Worm (Caenorhabditis elegans) whole organism, midembryonic: ENCODE results near the gene immt-1.
A peak's percentile ranks its signal among the peaks of the same experiment; 100 is the strongest.

ENCODE experiments used
- T22C8.4 ChIP-seq: fragments of 200-800 bp; sonication (Bioruptor generic); IDR thresholded peaks from 2 replicates; pipeline ENCODE4 v1.3.6; 2022; ENCODE audit warnings: missing genetic modification characterization, missing compliant biosample characterization
- cog-1 ChIP-seq: sonication (generic microtip); optimal IDR thresholded peaks from 2 replicates; lab custom pipeline; 2016; ENCODE audit warnings: missing genetic modification characterization, missing compliant biosample characterization
- flt-1 ChIP-seq: fragments of 200-800 bp; sonication (Bioruptor generic); IDR thresholded peaks from 2 replicates; pipeline ENCODE4 v1.3.6; 2022; ENCODE audit warnings: missing genetic modification characterization, missing compliant biosample characterization
- klf-2 ChIP-seq: fragments of 200-800 bp; sonication (Bioruptor generic); conservative IDR thresholded peaks from 2 replicates; pipeline ENCODE4 v1.3.6; 2022; ENCODE audit warnings: missing genetic modification reagents, missing genetic modification characterization, missing compliant biosample characterization
- med-1 ChIP-seq: sonication (generic microtip); optimal IDR thresholded peaks from 2 replicates; lab custom pipeline; 2017; ENCODE audit warnings: missing genetic modification characterization, mild to moderate bottlenecking, missing compliant biosample characterization, antibody characterized with exemption, missing genetic modification reagents; ENCODE audit not compliant: insufficient read depth
- ref-1 ChIP-seq: fragments of 200-800 bp; sonication (Bioruptor generic); conservative IDR thresholded peaks from 2 replicates; pipeline ENCODE4 v1.3.6; 2022; ENCODE audit warnings: missing genetic modification reagents, missing genetic modification characterization, missing compliant biosample characterization
- tab-1 ChIP-seq: fragments of 200-800 bp; sonication (Bioruptor generic); IDR thresholded peaks from 2 replicates; pipeline ENCODE4 v1.3.6; 2022; ENCODE audit warnings: missing genetic modification characterization, missing compliant biosample characterization
- ztf-23 ChIP-seq: fragments of 200-800 bp; sonication (Bioruptor generic); IDR thresholded peaks from 2 replicates; pipeline ENCODE4 v1.3.6; 2022; ENCODE audit warnings: missing genetic modification reagents, missing genetic modification characterization, missing compliant biosample characterization
- ztf-29 ChIP-seq: fragments of 200-800 bp; sonication (Bioruptor generic); IDR thresholded peaks from 2 replicates; pipeline ENCODE4 v1.3.6; 2022; ENCODE audit warnings: missing genetic modification reagents, missing genetic modification characterization, missing compliant biosample characterization

Gene immt-1

DNA sequence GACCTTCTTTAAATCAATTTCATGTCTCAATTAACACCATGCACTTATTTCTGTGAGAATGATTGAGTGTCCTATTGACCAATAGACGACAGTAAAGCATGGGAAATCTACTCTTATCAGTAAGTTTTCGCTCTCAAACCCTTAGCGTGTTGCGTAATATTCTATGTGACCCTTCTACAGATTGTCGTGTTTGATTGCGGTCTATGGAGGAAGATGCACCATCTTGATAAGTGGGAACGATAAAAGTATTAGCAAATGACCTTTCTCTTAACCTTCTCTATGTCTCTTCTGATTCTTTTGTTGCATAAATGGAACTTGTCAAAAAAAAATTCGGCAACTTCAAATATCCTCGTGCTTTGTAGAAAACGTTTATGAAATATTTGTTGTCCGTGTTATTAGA, 16.9 kb upstream of the immt-1 start:
- TF ChIP-seq cog-1 (no peak), ref-1 (GFP tag; lab: Robert Waterston, UW) (no peak), klf-2 (no peak), tab-1 (no peak), ztf-23 (GFP tag; lab: Robert Waterston, UW) (no peak), ztf-29 (GFP tag; lab: Robert Waterston, UW) (no peak)

DNA sequence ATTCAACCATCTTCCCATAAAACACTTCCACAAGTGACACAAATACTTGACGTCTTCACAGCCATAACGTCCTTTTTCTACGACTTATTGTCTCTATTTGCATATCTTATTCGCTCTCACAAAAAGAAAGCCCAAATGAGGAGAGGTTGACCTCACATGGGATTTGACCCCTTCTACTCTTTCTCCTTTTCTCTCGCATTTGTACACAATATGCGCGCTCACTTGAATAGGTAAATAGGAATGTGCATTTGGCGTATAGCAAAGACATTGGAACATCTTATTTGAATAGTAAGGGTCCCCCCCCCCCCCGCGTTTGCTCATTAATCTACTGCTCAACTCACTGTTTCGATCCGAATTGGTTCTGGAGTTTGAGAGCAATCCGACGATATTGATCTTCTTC, 13.7 kb upstream of the immt-1 start:
- peak; percentile 69; the same call in 1 of the 2 replicates for TF ChIP-seq ztf-29 (GFP tag; lab: Robert Waterston, UW)
- TF ChIP-seq flt-1 (GFP tag; lab: Robert Waterston, UW): no peak

DNA sequence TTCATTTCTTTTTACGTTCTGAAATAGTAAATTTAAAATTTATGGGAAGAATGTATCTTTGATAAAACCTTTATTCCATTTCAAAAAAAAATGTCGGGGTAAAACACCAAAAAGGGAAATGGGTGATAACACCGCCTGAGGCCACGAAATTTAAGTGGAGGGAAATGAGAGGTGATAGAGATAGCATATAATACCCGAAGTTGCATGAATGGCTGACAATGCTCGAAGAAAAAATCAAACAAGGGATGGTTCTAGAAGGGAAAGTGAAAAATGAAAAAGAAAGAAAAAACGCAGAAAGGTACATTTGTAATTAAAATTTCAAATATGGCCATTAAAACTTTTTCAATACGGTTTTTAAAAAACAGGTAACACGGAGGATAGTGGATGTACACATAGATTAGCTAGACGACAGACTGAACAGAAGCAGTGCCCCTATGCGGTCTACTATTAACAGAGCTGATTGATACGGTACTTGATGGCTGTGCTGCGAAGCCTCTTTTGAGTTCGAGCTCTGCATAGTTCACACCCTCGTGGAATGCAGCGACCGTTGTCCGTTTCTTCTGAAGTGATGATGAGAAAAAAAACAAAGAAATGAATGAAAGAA, 11.3 kb upstream of the immt-1 start:
- TF ChIP-seq tab-1: no peak

DNA sequence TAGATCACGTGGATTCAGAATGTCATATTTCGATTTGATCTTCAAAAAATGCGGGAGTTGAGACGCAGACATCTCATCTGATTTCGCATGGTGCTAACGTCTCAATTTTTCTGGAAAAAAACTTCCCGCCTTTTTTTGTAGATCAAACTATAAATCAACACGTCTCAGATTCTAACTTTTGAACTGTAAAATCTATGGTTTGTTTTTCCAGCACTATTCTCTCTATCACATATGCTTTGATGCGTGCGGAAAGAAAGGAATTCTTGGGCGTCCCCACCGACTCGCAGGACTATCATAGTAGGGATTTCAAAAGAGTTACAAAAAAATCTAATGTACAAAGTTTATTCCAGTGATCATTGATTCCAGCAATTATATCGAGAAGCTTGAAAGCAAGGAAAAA, 10.7 kb upstream of the immt-1 start:
- TF ChIP-seq T22C8.4 (GFP tag; lab: Robert Waterston, UW) (no peak), flt-1 (GFP tag; lab: Robert Waterston, UW) (peak; percentile 53; the same call in 1 of the 2 replicates), ztf-29 (GFP tag; lab: Robert Waterston, UW) (no peak), med-1 (GFP tag; lab: Kevin White, UChicago) (no peak)

DNA sequence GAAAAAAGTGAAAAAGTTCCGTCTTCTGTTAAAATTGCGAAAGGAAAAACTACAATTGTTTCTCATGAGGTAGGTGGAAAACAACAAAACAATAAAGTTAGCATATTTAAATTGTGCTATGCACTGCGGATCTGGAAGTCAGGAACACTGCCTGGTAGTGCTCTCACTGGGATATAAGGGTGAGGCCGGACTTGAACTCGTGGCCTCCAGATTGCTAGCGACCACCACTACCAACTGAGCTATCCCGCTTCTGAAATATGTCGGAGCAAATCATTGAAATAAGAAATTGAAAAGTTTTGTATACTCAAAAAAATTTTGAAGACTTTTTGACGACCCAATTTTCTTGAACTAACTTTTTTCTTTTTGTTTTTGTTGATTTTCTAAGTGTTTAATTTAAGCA, 9.6 kb upstream of the immt-1 start:
- no peak for TF ChIP-seq med-1 (GFP tag; lab: Kevin White, UChicago)
- no peak for TF ChIP-seq cog-1
- no peak for TF ChIP-seq tab-1

DNA sequence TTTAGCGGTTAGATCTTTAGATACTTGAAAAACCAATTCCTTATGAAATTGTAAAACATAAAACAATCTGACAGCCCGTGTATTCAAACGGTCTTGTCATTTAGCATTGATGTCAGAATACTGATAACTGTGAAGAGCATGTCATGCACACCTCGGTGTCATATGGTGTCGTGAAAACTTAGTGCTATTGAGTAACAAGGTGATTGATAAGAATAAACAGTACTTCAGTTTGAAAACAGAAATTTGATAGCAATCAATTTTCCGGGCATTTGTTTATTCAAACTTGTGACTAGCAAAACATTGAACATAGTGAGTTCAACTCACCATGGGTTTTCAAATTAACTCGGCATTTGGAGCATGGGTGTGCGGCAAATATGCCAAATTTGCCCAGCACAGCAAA, 8.3 kb upstream of the immt-1 start:
- TF ChIP-seq ref-1 (GFP tag; lab: Robert Waterston, UW) (no peak), T22C8.4 (GFP tag; lab: Robert Waterston, UW) (no peak), flt-1 (GFP tag; lab: Robert Waterston, UW) (no peak), med-1 (GFP tag; lab: Kevin White, UChicago) (no peak), ztf-23 (GFP tag; lab: Robert Waterston, UW) (no peak), ztf-29 (GFP tag; lab: Robert Waterston, UW) (no peak), cog-1 (no peak), tab-1 (no peak), klf-2 (no peak)

DNA sequence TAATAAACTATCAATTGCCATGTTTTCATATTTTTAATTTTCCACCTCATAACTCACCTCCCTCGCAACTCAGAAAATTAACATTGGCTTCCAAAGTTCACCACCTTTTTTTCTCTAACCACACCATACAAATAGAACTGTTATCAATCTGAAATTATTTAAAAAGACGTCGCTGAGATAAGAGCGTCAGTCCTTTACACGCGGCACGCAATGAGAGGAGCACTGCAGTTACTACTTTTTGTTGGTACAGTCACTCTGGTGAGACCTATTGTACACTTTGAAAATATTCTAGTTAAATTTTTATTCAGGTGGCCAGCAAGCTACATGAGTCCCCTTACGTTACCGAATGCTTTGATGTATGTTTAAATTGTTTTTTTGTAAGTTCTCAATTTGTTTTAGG, 7.7 kb upstream of the immt-1 start, which contains the start of gene T02C5.1:
TSS of gene T02C5.1 (plus strand) at position 199 of the 400 bp plus-strand sequence.
- TF ChIP-seq T22C8.4 (GFP tag; lab: Robert Waterston, UW) (no peak), ref-1 (GFP tag; lab: Robert Waterston, UW) (no peak), med-1 (GFP tag; lab: Kevin White, UChicago) (no peak), tab-1 (no peak), flt-1 (GFP tag; lab: Robert Waterston, UW) (no peak), cog-1 (no peak), klf-2 (no peak), ztf-29 (GFP tag; lab: Robert Waterston, UW) (no peak), ztf-23 (GFP tag; lab: Robert Waterston, UW) (no peak)

DNA sequence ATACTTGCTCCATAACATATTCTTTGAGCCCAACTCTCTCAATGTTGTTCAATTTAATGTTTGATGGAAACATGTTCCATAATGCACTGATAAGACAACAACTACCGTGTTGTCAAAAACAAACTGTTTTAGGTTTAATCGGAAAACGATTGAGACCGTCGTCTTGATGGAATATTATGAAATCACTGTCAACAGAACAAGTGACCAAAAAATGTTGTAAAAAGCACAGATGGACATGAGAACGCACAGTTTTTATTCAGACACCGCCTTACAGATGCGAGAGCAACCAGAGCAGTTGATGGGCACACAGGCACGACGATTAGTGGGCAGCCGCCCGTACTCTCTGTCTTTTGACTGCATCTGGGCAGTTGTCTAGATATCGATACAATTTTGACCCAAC, 6.0 kb upstream of the immt-1 start:
- TF ChIP-seq ztf-29 (GFP tag; lab: Robert Waterston, UW) (no peak), ztf-23 (GFP tag; lab: Robert Waterston, UW) (no peak), cog-1 (no peak), klf-2 (no peak), med-1 (GFP tag; lab: Kevin White, UChicago) (no peak), tab-1 (no peak), flt-1 (GFP tag; lab: Robert Waterston, UW) (no peak), ref-1 (GFP tag; lab: Robert Waterston, UW) (no peak), T22C8.4 (GFP tag; lab: Robert Waterston, UW) (no peak)

DNA sequence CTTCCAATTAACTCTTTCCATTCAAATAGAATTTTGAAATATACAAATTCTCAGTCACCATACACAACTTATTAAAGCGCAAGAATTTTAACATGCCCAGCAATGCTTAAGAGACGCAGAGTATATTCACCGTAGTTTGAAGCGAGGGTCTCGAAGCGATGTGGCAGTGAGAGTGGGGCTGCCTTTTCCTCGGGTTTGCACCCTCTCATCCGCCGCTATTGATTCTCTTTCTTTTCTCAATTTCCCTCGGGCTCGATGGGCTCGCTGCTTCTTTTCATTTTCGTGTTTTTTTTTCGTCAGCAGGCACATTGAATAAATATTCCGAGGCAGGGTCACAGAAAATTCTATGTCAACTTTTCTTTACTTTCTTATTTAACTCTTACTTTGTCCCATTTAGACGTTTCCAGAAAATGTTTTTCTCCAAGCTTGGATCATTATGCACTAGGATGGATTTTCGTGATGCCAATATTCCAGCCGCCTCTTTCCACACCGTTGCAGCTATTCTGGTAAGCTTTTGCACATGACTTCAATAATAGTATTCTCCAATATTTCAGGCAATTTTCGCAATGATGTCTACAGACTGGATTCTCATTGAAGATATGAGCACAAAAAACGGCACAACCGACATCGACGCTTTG, 1.7 kb upstream of the immt-1 start, which contains the start of gene T14G11.1:
TSS of gene T14G11.1 (plus strand) at position 408 of the 638 bp plus-strand sequence.
- TF ChIP-seq ztf-29 (GFP tag; lab: Robert Waterston, UW) (no peak), cog-1 (peak; percentile 27), T22C8.4 (GFP tag; lab: Robert Waterston, UW) (0 out of 2 replicates have a peak, but pooled peaks have one; percentile 32)

DNA sequence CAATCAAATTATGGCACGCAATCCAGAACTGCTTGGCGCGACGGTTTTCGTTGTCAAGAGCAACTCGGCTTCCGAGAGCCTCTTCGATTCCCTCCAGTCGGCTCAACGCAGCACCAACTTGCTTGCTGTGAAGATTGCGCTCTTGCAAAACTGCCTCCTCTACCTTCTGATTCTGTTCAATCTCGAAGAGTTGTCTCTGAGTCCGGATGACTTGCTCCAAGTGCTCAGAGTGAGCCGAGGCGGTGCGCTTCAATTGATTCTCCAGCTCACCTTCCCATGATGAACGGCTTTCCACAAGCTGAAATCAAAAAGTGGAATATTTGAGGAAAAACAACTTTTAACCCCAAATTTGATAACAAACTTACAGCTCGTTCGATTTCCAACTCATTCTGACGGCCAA, 2.5 kb downstream of the immt-1 start:
- TF ChIP-seq ref-1 (GFP tag; lab: Robert Waterston, UW) (no peak), ztf-29 (GFP tag; lab: Robert Waterston, UW) (no peak), cog-1 (no peak), klf-2 (no peak), flt-1 (GFP tag; lab: Robert Waterston, UW) (no peak), T22C8.4 (GFP tag; lab: Robert Waterston, UW) (no peak), tab-1 (no peak), med-1 (GFP tag; lab: Kevin White, UChicago) (no peak), ztf-23 (GFP tag; lab: Robert Waterston, UW) (no peak)

DNA sequence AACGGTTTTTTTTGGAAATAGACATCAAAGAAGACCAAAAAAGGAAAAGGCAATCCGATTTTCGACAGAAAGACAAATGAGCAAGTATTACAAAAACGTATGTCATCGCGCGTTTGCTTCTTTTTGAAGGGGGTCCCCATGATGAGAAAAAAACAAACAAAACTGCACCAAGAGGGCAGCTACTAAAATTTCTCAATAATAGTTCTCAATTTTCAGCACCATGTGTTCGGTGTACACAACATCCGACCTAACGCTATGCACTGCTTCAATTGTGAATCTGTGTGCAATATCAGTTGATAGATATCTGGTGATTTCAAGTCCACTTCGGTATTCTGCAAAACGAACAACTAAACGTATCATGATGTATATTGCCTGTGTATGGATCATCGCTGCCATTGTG, 12.5 kb downstream of the immt-1 start:
- TF ChIP-seq med-1 (GFP tag; lab: Kevin White, UChicago) (no peak), T22C8.4 (GFP tag; lab: Robert Waterston, UW) (no peak), ztf-29 (GFP tag; lab: Robert Waterston, UW) (no peak), klf-2 (no peak), ref-1 (GFP tag; lab: Robert Waterston, UW) (no peak), flt-1 (GFP tag; lab: Robert Waterston, UW) (no peak), tab-1 (no peak), cog-1 (no peak), ztf-23 (GFP tag; lab: Robert Waterston, UW) (no peak)
